Worm (Caenorhabditis elegans) whole organism, late embryonic: ENCODE measurements around the gene mrps-2.

ENCODE experiments used
- F13H6.1 ChIP-seq: sonication (generic microtip); optimal IDR thresholded peaks from 2 replicates; lab custom pipeline; 2016; ENCODE audit warnings: missing genetic modification characterization, missing compliant biosample characterization
- Y22D7AL.16 ChIP-seq: sonication (generic microtip); optimal IDR thresholded peaks from 2 replicates; lab custom pipeline; 2016; ENCODE audit warnings: missing genetic modification characterization, missing compliant biosample characterization
- ceh-18 ChIP-seq: sonication (generic microtip); optimal IDR thresholded peaks from 2 replicates; lab custom pipeline; 2016; ENCODE audit warnings: missing genetic modification characterization, missing compliant biosample characterization
- ceh-24 ChIP-seq: sonication (generic microtip); optimal IDR thresholded peaks from 2 replicates; lab custom pipeline; 2016; ENCODE audit warnings: mild to moderate bottlenecking, missing genetic modification characterization, missing compliant biosample characterization
- ceh-31 ChIP-seq: sonication (generic microtip); optimal IDR thresholded peaks from 2 replicates; lab custom pipeline; 2016; ENCODE audit warnings: missing genetic modification characterization, missing compliant biosample characterization
- ceh-34 ChIP-seq: sonication (generic microtip); optimal IDR thresholded peaks from 2 replicates; lab custom pipeline; 2016; ENCODE audit warnings: mild to moderate bottlenecking, missing genetic modification characterization, missing compliant biosample characterization
- ceh-45 ChIP-seq: fragments of 200-800 bp; sonication (Bioruptor generic); IDR thresholded peaks from 2 replicates; pipeline ENCODE4 v1.3.6; 2022; ENCODE audit warnings: missing genetic modification reagents, missing genetic modification characterization, missing compliant biosample characterization
- ceh-9 ChIP-seq: sonication (generic microtip); optimal IDR thresholded peaks from 2 replicates; lab custom pipeline; 2016; ENCODE audit warnings: mild to moderate bottlenecking, missing genetic modification characterization, inconsistent platforms, missing compliant biosample characterization
- dmd-4 ChIP-seq: sonication (generic microtip); optimal IDR thresholded peaks from 2 replicates; lab custom pipeline; 2016; ENCODE audit warnings: borderline replicate concordance, missing genetic modification characterization, missing compliant biosample characterization
- dve-1 ChIP-seq: sonication (generic microtip); optimal IDR thresholded peaks from 2 replicates; lab custom pipeline; 2017; ENCODE audit warnings: antibody characterized with exemption, mild to moderate bottlenecking, missing genetic modification characterization, missing compliant biosample characterization
- ets-4 ChIP-seq: sonication (generic microtip); optimal IDR thresholded peaks from 2 replicates; lab custom pipeline; 2016; ENCODE audit warnings: missing genetic modification characterization, missing compliant biosample characterization
- eyg-1 ChIP-seq: sonication (generic microtip); optimal IDR thresholded peaks from 2 replicates; lab custom pipeline; 2016; ENCODE audit warnings: missing genotype, missing genetic modification characterization, missing compliant biosample characterization
- fax-1 ChIP-seq: sonication (generic microtip); optimal IDR thresholded peaks from 2 replicates; lab custom pipeline; 2016; ENCODE audit warnings: missing genotype, missing genetic modification characterization, missing compliant biosample characterization
- fkh-10 ChIP-seq: fragments of 150-350 bp; optimal IDR thresholded peaks from 2 replicates; lab custom pipeline; 2014; ENCODE audit warnings: missing biosample characterization, missing genetic modification reagents, missing genetic modification characterization
- fkh-6 ChIP-seq: sonication (generic microtip); optimal IDR thresholded peaks from 2 replicates; lab custom pipeline; 2016; ENCODE audit warnings: missing genetic modification characterization, missing compliant biosample characterization
- hlh-13 ChIP-seq: fragments of 200-800 bp; sonication (Bioruptor generic); optimal IDR thresholded peaks from 2 replicates; lab custom pipeline; 2018; ENCODE audit warnings: mild to moderate bottlenecking, missing genetic modification characterization, missing compliant biosample characterization
- hlh-15 ChIP-seq: sonication (generic microtip); optimal IDR thresholded peaks from 2 replicates; lab custom pipeline; 2016; ENCODE audit warnings: missing genetic modification characterization, missing compliant biosample characterization
- hlh-8 ChIP-seq: sonication (generic microtip); optimal IDR thresholded peaks from 2 replicates; lab custom pipeline; 2016; ENCODE audit warnings: missing genotype, missing genetic modification characterization, missing compliant biosample characterization
- lim-6 ChIP-seq: sonication (generic microtip); optimal IDR thresholded peaks from 2 replicates; lab custom pipeline; 2016; ENCODE audit warnings: missing genetic modification characterization, missing compliant biosample characterization
- lin-11 ChIP-seq: fragments of 200-800 bp; sonication (Bioruptor generic); optimal IDR thresholded peaks from 2 replicates; lab custom pipeline; 2018; ENCODE audit warnings: mild to moderate bottlenecking, missing genetic modification characterization, missing compliant biosample characterization
- madf-2 ChIP-seq: sonication (generic microtip); optimal IDR thresholded peaks from 2 replicates; lab custom pipeline; 2017; ENCODE audit warnings: missing genetic modification characterization, missing compliant biosample characterization
- mec-3 ChIP-seq: sonication (generic microtip); optimal IDR thresholded peaks from 2 replicates; lab custom pipeline; 2016; ENCODE audit warnings: borderline replicate concordance, missing genetic modification characterization, missing compliant biosample characterization
- nfya-1 ChIP-seq: sonication (generic microtip); optimal IDR thresholded peaks from 2 replicates; lab custom pipeline; 2017; ENCODE audit warnings: missing genetic modification characterization, mild to moderate bottlenecking, missing compliant biosample characterization, antibody characterized with exemption, moderate library complexity
- nhr-11 ChIP-seq: fragments of 150-350 bp; optimal IDR thresholded peaks from 2 replicates; lab custom pipeline; 2014; ENCODE audit warnings: missing biosample characterization, missing genetic modification characterization
- npax-4 ChIP-seq: sonication (generic microtip); optimal IDR thresholded peaks from 2 replicates; lab custom pipeline; 2016; ENCODE audit warnings: missing genetic modification characterization, missing compliant biosample characterization
- pag-3 ChIP-seq: sonication (generic microtip); optimal IDR thresholded peaks from 2 replicates; lab custom pipeline; 2016; ENCODE audit warnings: missing compliant biosample characterization, missing genetic modification characterization, borderline replicate concordance
- pat-9 ChIP-seq: fragments of 200-800 bp; sonication (Bioruptor generic); optimal IDR thresholded peaks from 2 replicates; lab custom pipeline; 2018; ENCODE audit warnings: mild to moderate bottlenecking, missing genetic modification characterization, moderate library complexity, missing compliant biosample characterization
- pha-2 ChIP-seq: sonication (generic microtip); optimal IDR thresholded peaks from 2 replicates; lab custom pipeline; 2017; ENCODE audit warnings: mild to moderate bottlenecking, missing genetic modification characterization, missing compliant biosample characterization
- pqm-1 ChIP-seq: sonication (generic microtip); optimal IDR thresholded peaks from 2 replicates; lab custom pipeline; 2016; ENCODE audit warnings: missing genetic modification characterization, missing compliant biosample characterization
- pros-1 ChIP-seq: fragments of 150-350 bp; optimal IDR thresholded peaks from 2 replicates; lab custom pipeline; 2014; ENCODE audit warnings: missing biosample characterization, missing genetic modification reagents, missing genetic modification characterization
- sox-2 ChIP-seq: fragments of 200-800 bp; sonication (Bioruptor generic); IDR thresholded peaks from 2 replicates; pipeline ENCODE4 v1.3.6; 2022; ENCODE audit warnings: missing genetic modification reagents, missing genetic modification characterization, missing compliant biosample characterization
- sox-4 ChIP-seq: sonication (generic microtip); optimal IDR thresholded peaks from 2 replicates; lab custom pipeline; 2017; ENCODE audit warnings: mild to moderate bottlenecking, missing genetic modification characterization, inconsistent platforms, missing compliant biosample characterization
- tbx-2 ChIP-seq: sonication (generic microtip); optimal IDR thresholded peaks from 2 replicates; lab custom pipeline; 2016; ENCODE audit warnings: missing genetic modification characterization, missing compliant biosample characterization
- tbx-7 ChIP-seq: sonication (generic microtip); optimal IDR thresholded peaks from 2 replicates; lab custom pipeline; 2016; ENCODE audit warnings: missing genotype, missing genetic modification characterization, missing compliant biosample characterization
- unc-42 ChIP-seq: sonication (generic microtip); optimal IDR thresholded peaks from 2 replicates; lab custom pipeline; 2016; ENCODE audit warnings: missing genotype, missing genetic modification characterization, missing compliant biosample characterization
- unc-55 ChIP-seq: sonication (generic microtip); optimal IDR thresholded peaks from 2 replicates; lab custom pipeline; 2017; ENCODE audit warnings: missing biosample characterization, missing genetic modification reagents, missing genetic modification characterization
- unc-86 ChIP-seq: sonication (generic microtip); optimal IDR thresholded peaks from 2 replicates; lab custom pipeline; 2016; ENCODE audit warnings: missing genetic modification characterization, missing compliant biosample characterization
- zip-5 ChIP-seq: sonication (generic microtip); optimal IDR thresholded peaks from 2 replicates; lab custom pipeline; 2016; ENCODE audit warnings: missing genetic modification characterization, missing compliant biosample characterization
- ztf-16 ChIP-seq: sonication (generic microtip); optimal IDR thresholded peaks from 2 replicates; lab custom pipeline; 2017; ENCODE audit warnings: missing genetic modification characterization, missing compliant biosample characterization

mrps-2 gene

DNA sequence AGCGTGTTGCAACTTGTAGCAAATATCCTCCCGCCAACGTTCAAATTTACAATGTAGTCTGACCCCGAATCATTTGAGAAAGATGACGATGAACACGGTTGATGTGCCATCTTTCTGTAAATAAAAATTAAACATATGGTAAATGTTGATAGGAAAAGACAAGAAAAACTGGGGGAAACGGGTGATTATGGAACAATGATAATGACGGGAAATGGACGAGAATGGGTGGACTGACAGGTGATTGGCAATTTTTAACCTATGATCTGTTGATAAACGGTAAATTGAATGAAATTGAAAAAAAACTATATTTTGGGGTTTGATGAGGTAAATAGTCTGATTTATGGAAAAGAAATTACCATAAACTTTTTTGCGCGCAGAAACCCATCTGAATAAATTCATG is 5.2 kb upstream of the mrps-2 start, which contains the start of gene T23B12.6:
TSS of gene T23B12.6 (minus strand) at position 114 of the 400 bp plus-strand sequence.
- TF ChIP-seq eyg-1 (tag; lab: Kevin White, UChicago) = no peak
- TF ChIP-seq pros-1 (tag; lab: Kevin White, UChicago) = no peak
- no peak for TF ChIP-seq nfya-1 (tag; lab: Kevin White, UChicago)
- no peak for TF ChIP-seq pqm-1 (tag; lab: Kevin White, UChicago)
- TF ChIP-seq dmd-4 (tag; lab: Kevin White, UChicago) = no peak
- no peak for TF ChIP-seq ceh-9 (tag; lab: Kevin White, UChicago)
- no peak for TF ChIP-seq unc-86
- no peak for TF ChIP-seq ztf-16 (tag; lab: Kevin White, UChicago)
- no peak for TF ChIP-seq hlh-15 (tag; lab: Kevin White, UChicago)
- no peak for TF ChIP-seq sox-2 (GFP tag; lab: Robert Waterston, UW)
- no peak for TF ChIP-seq tbx-2
- no peak for TF ChIP-seq pag-3 (tag; lab: Kevin White, UChicago)

DNA sequence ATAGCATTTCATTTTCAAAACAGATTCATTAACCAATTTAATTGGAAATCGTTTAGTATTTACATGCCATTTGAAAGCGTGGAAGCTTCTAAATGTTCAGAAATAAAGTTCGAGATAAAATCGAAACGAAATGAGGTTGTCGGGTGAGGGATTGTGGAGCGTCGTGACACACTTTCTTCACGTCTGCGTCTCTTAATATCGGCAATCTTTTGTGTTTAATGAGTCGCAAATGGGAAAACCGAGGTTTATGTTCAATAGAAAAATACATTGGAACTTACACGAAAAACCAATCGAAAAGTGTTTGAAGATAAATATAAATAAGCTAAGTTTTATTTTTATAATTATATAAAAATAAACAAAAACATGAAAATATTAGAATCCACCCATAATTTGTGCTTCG is 4.7 kb upstream of the mrps-2 start:
- no peak for TF ChIP-seq fkh-6 (tag; lab: Kevin White, UChicago)

DNA sequence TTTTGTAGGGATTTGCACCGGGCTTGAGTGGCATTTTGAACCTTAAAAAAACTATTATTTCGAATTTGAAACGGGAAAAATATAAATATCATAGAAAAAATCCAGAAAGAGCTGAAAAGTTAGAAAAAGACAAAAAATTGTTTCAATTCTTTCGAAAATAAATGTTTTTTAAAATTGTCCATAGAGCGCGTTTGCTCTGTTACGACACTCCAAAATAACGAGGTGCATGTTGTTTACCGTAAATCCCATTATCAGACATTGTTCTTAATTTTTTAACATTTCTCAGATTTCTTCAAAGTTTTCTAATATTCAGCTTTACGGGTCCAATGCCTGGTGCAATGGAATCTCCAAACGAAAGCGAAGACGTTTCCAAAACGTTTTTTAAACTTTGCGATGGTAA is 3.4 kb upstream of the mrps-2 start, which contains the start of the genes dnj-22 and natc-1:
TSS of gene dnj-22 (minus strand) at position 47 of the 400 bp plus-strand sequence.
TSS of gene natc-1 (plus strand) at position 286 of the 400 bp plus-strand sequence.
- TF ChIP-seq fax-1 (tag; lab: Kevin White, UChicago) = no peak
- TF ChIP-seq unc-55 (GFP tag; lab: Kevin White, UChicago) = peak; percentile 34
- no peak for TF ChIP-seq mec-3 (tag; lab: Kevin White, UChicago)
- no peak for TF ChIP-seq madf-2 (tag; lab: Kevin White, UChicago)
- TF ChIP-seq pat-9 (tag; lab: Kevin White, UChicago) = no peak
- TF ChIP-seq ets-4 (tag; lab: Kevin White, UChicago) = no peak
- TF ChIP-seq ceh-18 (tag; lab: Kevin White, UChicago) = peak; percentile 18
- TF ChIP-seq dve-1 (tag; lab: Kevin White, UChicago) = peak; percentile 6
- no peak for TF ChIP-seq zip-5 (tag; lab: Kevin White, UChicago)
- peak; percentile 70 for TF ChIP-seq ceh-31 (tag; lab: Kevin White, UChicago)
- peak; percentile 10 for TF ChIP-seq ceh-34 (tag; lab: Kevin White, UChicago)
- no peak for TF ChIP-seq lin-11
- TF ChIP-seq tbx-2 = no peak
- TF ChIP-seq fkh-10 = no peak
- no peak for TF ChIP-seq nhr-11 (tag; lab: Kevin White, UChicago)
- no peak for TF ChIP-seq pag-3 (tag; lab: Kevin White, UChicago)
- peak; percentile 57 for TF ChIP-seq nfya-1 (tag; lab: Kevin White, UChicago)
- TF ChIP-seq ceh-24 = no peak
- TF ChIP-seq tbx-7 = no peak
- no peak for TF ChIP-seq lim-6
- TF ChIP-seq hlh-13 (GFP tag; lab: Kevin White, UChicago) = no peak
- no peak for TF ChIP-seq ceh-9 (tag; lab: Kevin White, UChicago)
- TF ChIP-seq unc-42 (tag; lab: Kevin White, UChicago) = peak; percentile 95
- TF ChIP-seq hlh-8 = no peak
- no peak for TF ChIP-seq pha-2 (tag; lab: Kevin White, UChicago)
- TF ChIP-seq ceh-45 (GFP tag; lab: Robert Waterston, UW) = no peak
- TF ChIP-seq F13H6.1 (tag; lab: Kevin White, UChicago) = no peak
- TF ChIP-seq sox-4 (tag; lab: Kevin White, UChicago) = no peak

DNA sequence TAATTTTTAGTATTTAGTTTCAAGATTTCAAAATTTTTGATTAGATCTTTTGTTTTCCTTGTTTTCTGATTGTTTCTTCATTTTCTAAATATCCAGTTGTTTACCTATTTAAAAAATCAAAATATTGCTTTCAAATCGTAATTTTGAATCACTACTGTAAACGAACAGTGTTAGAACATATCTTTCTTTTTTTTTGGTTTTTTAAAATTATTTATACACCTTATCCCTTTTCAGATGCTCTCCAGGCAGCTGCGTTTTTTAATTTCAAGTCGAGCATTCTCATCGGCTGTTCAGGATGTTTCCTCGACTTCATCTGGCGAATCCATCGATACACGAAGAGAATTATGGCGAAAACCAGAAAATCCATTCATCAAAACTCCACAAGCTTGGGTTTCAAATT is 1.5 kb downstream of the mrps-2 start, which contains the start of gene mrpl-4:
TSS of gene mrpl-4 (plus strand) at position 235 of the 400 bp plus-strand sequence.
- TF ChIP-seq hlh-13 (GFP tag; lab: Kevin White, UChicago) = no peak
- TF ChIP-seq zip-5 (tag; lab: Kevin White, UChicago) = no peak
- no peak for TF ChIP-seq unc-55 (GFP tag; lab: Kevin White, UChicago)
- TF ChIP-seq mec-3 (tag; lab: Kevin White, UChicago) = no peak
- TF ChIP-seq npax-4 (tag; lab: Kevin White, UChicago) = no peak
- no peak for TF ChIP-seq ceh-34 (tag; lab: Kevin White, UChicago)
- no peak for TF ChIP-seq pros-1 (tag; lab: Kevin White, UChicago)
- no peak for TF ChIP-seq Y22D7AL.16 (tag; lab: Kevin White, UChicago)
- no peak for TF ChIP-seq hlh-15 (tag; lab: Kevin White, UChicago)
